Worm (Caenorhabditis elegans) whole organism, midembryonic: Measurements from ENCODE around the gene srh-74.

Experiments
- cog-1 ChIP-seq: sonication (generic microtip); optimal IDR thresholded peaks from 2 replicates; lab custom pipeline; 2016; ENCODE audit warnings: missing genetic modification characterization, missing compliant biosample characterization
- flt-1 ChIP-seq: fragments of 200-800 bp; sonication (Bioruptor generic); IDR thresholded peaks from 2 replicates; pipeline ENCODE4 v1.3.6; 2022; ENCODE audit warnings: missing genetic modification characterization, missing compliant biosample characterization
- ztf-23 ChIP-seq: fragments of 200-800 bp; sonication (Bioruptor generic); IDR thresholded peaks from 2 replicates; pipeline ENCODE4 v1.3.6; 2022; ENCODE audit warnings: missing genetic modification reagents, missing genetic modification characterization, missing compliant biosample characterization

ce11 chrV:11016846-11017553, 31.6 kb downstream of the srh-74 start:
- no peak for TF ChIP-seq flt-1 (GFP tag; lab: Robert Waterston, UW)
- TF ChIP-seq ztf-23 (GFP tag; lab: Robert Waterston, UW): no peak
- no peak for TF ChIP-seq cog-1 (tag; lab: Kevin White, UChicago)
